Worm (Caenorhabditis elegans) whole organism, dauer: ENCODE measurements around the gene ssq-1.

Source experiments
- unc-62 ChIP-seq: sonication (generic microtip); optimal IDR thresholded peaks from 2 replicates; lab custom pipeline; 2017; ENCODE audit warnings: missing biosample characterization, missing genetic modification reagents, missing genetic modification characterization

Gene ssq-1

DNA sequence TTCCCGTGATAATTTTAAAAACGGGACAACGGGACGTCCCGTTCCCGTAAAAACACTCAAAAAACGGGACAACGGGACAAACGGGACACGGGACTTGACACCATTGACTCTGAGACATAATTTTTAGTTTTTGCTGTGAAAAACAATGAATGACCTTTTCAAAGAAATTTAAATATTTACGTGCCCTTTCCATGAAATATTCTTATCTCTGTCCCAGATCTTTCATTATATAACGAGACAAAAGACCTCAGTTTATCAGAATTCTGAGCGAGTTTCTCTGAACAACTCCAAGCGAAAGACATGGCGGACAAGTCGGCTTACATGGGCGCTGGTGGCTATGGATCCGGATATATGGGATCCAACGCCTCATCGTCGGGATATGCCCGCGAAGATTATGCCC lies 8.6 kb upstream of the ssq-1 start, which contains the start of gene nspd-2:
Gene nspd-2, plus strand, starts transcription at position 301 of the 400 bp plus-strand sequence.
- TF ChIP-seq unc-62 = no peak

DNA sequence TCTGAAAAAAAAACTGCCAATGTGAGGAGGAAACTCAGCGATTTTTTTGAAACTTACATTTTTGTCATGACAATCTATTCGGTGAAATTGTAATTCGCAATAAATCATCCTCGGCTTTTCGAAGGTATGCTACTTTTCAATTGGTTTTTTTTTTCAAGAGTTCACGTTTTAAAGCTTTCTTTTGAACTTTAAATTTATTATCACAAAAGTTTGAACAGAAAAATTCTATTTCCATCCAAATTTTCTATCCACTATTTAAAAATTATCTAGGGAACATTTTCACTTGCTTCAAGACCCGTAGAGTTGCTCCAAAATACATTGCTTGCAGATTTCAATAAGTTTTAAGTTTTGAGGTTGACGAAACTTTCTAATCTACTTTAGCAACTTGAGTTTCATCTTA lies 5.8 kb upstream of the ssq-1 start, which contains the start of gene K07F5.6:
Gene K07F5.6, minus strand, starts transcription at position 101 of the 400 bp plus-strand sequence.
- TF ChIP-seq unc-62 = no peak

DNA sequence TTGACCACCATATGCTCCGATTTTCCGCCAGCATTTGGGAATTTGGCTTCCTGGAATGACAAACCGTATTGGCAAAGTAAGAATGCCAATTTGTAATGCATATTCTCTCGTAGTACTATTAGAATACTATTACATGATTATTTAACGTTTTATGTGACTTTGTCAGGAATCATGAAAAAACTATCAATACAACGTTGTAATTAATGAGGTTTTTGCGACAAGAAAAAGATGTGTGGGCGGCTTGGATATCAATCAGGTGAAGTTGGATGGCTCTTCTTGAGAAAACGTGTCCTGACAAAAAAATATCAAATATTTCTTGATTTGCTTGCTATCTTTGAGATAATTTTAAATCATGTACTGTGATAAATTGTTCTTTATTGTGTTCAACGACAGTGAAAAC lies 4.3 kb upstream of the ssq-1 start, which contains the start of gene K07F5.7:
Gene K07F5.7, minus strand, starts transcription at position 101 of the 400 bp plus-strand sequence.
- TF ChIP-seq unc-62 = no peak

DNA sequence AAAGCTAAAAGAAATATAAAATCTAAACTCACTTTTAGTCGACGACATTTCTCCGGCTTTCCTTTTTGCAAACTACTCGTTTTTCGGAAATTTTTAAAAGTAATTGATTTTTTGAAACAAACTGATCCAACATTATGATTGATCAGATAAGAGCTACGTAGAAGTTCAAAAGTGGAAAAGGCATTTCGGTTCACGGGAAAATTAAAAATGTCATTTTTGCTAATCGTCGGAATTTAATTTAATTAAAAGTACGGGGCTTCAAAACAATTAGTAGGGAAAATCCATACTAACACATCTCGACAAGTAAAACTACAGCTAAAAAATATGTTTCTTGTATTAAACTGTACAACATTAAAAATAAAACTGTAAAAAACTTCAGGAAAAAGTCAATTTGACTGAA lies 2.7 kb upstream of the ssq-1 start, which contains the start of gene K07F5.8:
Gene K07F5.8, minus strand, starts transcription at position 101 of the 400 bp plus-strand sequence.
- no peak for TF ChIP-seq unc-62

DNA sequence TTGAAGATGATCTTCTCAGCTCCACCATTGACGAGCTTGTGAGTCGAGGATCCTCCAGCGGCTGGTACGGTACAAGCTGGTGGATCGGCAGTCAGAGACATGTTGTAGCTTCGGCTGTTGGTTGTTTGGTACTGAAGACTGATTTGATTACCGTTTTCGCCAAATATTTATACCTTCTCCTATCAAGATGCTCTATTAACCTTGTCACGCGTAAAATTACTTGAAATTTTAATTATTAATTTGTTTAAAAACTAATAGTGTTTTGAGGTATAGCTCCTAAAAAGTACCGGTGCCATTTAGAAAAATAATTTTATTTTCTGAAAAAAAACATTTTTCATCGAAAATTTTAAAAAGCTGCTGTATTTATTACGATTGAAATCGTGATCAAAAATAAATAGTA lies 1.4 kb upstream of the ssq-1 start, which contains the start of gene ssp-10:
Gene ssp-10, minus strand, starts transcription at position 101 of the 400 bp plus-strand sequence.
- no peak for TF ChIP-seq unc-62

DNA sequence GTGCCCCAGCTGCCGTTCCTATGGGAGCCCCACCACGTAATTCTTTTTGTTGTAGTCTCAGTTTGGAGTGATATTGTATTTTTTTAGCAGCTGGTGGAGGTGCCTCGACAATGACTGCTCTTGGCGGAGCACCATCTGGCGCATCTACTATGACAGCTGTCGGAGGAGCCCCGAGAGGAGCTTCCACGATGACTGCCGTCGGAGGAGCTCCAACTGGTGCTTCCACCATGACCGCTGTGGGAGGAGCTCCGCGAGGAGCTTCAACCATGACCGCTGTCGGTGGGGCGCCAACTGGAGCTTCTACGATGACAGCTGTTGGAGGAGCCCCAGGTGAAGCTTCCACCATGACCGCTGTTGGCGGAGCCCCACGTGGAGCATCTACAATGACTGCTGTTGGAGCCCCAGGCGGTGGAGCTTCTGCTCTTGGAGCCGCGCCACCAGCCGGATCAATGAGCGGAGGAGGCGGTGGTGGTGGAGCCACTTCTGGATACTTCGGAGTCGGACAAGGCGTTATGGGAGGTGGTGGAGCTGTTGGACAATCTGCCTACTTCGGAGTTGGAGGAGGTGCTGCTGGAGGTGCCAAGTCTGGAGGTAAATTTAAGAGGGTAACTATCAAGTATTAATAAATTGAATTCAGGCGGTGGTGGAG lies 592 bp downstream of the ssq-1 start:
- no peak for TF ChIP-seq unc-62

DNA sequence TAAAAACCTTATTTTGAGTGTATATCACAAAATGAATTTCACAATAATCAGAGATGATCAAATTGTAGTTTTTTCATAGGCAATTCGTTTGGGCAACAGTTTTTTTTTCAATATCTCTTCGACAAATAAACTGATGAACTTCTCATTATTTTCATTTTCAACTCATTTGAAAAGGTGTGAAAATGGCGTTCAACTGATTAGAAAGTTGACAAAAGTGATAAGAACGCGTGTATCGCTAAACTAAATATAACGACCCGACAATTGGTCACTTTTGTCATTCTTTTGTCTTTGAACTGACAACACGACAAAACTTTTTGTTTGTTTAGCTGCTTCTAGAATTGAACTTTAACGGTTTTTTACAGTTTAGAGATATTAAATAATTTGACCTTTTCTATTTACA lies 2.6 kb downstream of the ssq-1 start:
- no peak for TF ChIP-seq unc-62

DNA sequence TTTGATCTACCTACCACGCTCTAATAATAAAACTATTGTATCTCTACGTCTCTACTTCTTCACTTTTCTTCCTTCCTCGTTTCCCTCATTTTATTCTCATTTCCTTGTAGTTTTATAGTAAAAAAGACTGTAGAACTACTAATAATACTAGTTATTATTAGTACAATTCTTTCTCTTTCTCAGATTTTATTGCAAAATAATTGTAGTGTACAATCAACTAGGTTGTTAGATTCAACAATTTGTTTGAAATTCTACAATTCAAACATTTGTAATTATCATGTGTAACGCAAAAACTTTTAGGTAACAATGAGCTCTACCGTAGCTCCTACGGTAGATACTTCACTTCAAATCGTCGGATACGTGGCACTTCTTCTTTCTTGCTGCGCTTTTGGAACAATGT lies 3.4 kb downstream of the ssq-1 start, which contains the start of gene K07F5.12:
Gene K07F5.12, plus strand, starts transcription at position 301 of the 400 bp plus-strand sequence.
- no peak for TF ChIP-seq unc-62

DNA sequence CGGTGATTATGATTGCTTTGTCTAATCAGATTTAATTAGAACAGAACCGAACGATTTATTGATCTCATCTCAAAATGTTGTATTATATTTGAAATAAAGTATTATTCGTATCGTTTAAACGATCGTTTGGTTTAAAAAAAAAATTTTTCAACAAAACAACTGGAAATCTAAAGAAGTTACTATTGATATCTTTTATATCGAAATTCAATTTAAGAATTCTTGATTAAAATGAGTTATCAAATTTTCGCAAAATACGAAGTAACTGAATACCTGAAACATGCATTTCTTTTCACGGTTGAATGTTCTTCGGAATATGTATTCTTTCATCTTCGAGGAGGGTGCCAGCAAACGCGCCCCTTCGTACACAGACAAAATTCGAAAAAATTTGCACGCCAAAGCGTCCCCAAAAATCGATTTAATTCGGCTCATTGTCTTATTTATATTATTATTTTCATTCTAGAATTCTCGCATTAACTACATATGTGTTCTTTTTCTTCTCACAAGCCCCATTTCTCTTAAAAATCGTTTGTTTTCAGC lies 5.7 kb downstream of the ssq-1 start, which contains the start of gene npp-1:
Gene npp-1, plus strand, starts transcription at position 537 of the 537 bp plus-strand sequence.
- no peak for TF ChIP-seq unc-62

DNA sequence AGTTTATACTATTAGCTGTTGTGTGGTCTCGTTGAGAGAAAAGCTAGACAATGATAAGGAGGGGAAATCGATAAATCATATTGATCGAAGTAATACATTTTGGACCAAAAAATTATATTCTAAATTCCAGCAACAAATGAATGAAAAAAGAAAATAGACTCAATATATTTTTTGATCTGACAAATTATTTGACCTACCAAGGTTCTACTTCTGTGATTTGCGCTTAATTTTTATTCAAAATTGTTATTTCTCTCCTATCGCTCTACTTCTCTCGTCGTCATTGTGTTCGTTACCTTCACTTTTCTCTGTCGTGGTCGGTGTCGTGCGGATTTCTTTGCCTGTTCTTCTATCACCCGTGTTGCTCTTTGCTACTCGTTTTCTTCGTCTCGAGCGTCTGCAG lies 6.6 kb downstream of the ssq-1 start:
- no peak for TF ChIP-seq unc-62

DNA sequence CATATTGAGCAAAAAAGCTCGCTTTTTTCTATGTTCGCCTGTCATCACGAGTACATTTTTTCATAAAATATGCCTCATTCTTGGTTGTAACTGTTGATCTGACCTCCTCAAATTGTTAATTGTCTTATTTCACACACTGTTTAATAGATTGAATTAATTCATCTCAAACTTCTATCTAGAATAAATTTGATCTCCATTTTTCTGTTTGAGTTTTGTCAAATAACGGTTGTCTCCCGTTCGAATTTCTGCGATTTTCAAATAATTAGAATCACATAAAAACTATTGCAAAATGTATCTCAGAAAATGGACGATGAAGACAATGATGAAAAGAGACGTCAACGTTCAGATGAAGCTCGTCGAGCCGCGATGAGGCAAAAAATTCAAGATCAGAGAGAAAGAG lies 9.6 kb downstream of the ssq-1 start, which contains the start of gene K07F5.14:
Gene K07F5.14, plus strand, starts transcription at position 301 of the 400 bp plus-strand sequence.
- no peak for TF ChIP-seq unc-62

DNA sequence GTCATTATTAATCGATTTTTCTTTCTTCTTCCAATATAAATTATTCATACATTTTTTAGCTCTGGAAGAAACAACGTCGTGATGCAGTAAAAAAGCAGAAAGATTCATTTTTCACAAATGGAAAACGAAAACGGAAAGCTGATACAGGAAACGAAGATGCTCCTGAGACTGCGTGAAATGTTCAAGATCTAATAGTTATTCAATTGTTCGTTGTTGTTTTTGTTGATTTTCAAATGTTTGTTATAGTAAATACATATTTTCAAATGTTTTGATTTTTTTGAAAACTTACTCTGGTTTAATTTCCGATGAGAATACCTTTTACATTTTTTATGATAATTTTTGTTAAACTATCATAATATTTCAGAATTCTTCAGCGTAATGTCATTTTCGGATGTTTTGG lies 11.5 kb downstream of the ssq-1 start, which contains the start of gene K07F5.16:
Gene K07F5.16, plus strand, starts transcription at position 301 of the 400 bp plus-strand sequence.
- no peak for TF ChIP-seq unc-62

DNA sequence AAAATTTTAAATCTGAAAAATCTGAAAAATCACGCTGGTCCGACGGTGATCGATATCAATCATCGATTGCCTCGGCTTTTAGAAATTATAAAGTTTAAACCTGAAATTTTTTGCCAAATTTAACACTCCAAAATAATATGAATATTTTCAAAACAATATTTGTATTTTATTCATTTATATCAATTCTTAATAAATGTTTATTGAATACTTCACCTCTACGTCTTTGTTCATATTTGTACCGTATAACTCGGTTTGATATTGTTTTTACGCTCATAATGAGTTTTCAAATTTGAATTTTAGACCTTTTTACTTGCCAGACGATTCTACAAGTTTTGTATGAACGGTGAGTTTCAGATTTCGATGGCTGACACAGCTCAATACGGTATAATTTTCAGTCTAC lies 12.4 kb downstream of the ssq-1 start, which contains the start of the genes K07F5.15 and K07F5.22:
Gene K07F5.15, plus strand, starts transcription at position 301 of the 400 bp plus-strand sequence.
Gene K07F5.22, plus strand, starts transcription at position 301 of the 400 bp plus-strand sequence.
- no peak for TF ChIP-seq unc-62

DNA sequence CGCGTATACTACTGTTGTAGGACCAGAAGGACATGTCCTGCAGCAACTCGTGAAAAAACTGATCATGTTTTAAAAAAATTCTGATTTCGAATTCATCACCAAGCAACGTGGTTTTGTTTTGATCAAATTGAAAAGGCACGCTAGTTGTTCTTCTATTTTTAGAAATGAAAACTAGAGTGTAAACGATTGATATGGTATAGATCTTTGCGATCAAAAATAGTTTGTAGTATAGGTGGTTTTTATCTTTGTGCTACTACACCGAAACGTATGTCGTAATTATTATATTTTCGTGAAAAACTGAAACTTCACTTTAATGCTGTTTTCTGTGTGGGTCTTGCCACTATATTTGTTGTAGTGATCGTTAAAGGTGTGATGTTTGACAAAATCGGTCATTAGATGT lies 14.5 kb downstream of the ssq-1 start:
- TF ChIP-seq unc-62 = no peak

DNA sequence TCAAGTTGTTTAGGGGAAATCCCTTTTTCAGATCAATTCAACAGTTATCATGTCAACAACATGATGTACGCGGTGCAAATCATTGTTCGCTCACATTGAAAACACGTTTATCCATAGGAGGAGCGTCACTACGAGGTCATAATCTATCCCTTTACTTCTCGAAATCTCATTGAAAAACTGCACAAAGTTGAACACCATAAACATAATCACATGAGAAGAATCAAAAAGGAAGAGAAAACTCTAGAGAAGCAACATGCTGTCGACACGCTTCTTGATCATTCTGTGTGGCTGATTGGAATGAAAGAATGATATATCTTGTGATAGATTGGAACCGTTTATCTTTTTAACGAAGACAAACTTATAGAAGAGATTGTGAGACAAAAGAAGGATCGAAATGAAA lies 15.6 kb downstream of the ssq-1 start:
- TF ChIP-seq unc-62 = no peak

DNA sequence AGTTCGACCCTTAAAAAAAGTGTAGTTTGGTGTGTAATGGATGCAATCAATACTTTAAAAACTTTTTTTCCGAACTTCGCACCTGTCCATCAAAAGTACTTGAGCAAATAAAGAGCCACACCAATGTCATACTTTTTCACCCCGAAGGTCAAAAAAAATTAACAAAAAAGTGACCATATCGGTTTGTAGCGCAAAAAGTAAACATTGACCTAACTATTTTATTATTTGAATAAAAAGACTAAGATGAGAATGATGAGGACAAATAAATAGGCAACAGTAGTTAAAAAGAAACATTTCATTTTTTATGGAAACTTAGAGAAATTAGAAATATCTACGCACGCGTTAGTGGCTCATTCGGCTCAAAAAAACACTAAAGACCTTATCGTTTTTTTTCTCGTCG lies 17.0 kb downstream of the ssq-1 start:
- no peak for TF ChIP-seq unc-62

DNA sequence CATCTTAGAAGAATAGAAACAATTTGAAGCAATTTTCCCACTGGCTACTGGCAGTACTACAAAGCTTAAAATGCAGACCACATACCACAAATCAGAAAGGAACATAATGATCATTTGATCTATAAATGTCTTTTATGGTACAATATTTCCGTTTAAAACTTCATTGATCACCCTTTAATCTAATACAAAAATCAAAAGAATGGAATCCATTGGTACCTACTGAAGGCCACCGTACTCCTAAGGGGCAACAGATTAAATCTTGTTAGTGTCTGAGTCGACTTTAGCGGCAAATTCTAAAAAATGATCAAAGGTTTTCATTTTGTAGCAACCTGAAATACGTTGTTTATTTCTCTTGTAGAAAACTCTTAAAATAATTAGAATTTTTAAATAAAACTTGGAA lies 19.9 kb downstream of the ssq-1 start:
- no peak for TF ChIP-seq unc-62

DNA sequence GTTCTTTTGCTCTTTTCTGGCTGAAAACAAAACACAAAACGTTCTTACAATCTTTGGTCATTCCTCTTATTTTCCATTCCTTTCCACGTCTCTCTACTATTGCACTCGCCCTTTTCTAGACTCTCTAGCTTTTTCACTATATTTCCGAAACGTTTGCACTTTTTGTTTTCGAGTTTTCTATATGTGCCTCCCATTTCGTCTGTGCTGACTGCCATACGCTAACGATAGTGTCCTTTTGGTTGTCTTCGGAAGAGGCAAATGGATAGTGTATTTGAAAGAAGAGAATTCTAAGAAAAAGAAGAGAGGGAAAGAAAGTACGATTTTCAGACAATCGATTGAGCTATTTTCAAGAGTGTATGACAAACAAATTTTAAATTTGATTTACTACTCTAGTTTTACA lies 20.4 kb downstream of the ssq-1 start:
- no peak for TF ChIP-seq unc-62
